Fruit fly (Drosophila melanogaster) whole organism, embryonic: ENCODE measurements around the gene Cdc42.

Experiments
- B-H1 ChIP-seq: fragments of 200-800 bp; sonication (Bioruptor generic); IDR thresholded peaks from 3 replicates; pipeline ENCODE4 v1.3.6; 2022; ENCODE audit warnings: missing biosample characterization, missing genetic modification characterization
- Bgb ChIP-seq: fragments of 200-800 bp; sonication (Bioruptor generic); IDR thresholded peaks from 2 replicates; pipeline ENCODE4 v1.3.6; 2022; ENCODE audit warnings: missing biosample characterization, missing genetic modification characterization; ENCODE audit not compliant: partially characterized antibody
- CG10366 ChIP-seq: fragments of 200-800 bp; sonication (Bioruptor generic); IDR thresholded peaks from 2 replicates; pipeline ENCODE4 v1.3.6; 2022; ENCODE audit warnings: missing biosample characterization, missing genetic modification characterization
- CG11696 ChIP-seq: fragments of 200-800 bp; sonication (Bioruptor generic); IDR thresholded peaks from 2 replicates; pipeline ENCODE4 v1.3.6; 2022; ENCODE audit warnings: missing biosample characterization, missing genetic modification characterization
- CG11723 ChIP-seq: fragments of 200-800 bp; sonication (Bioruptor generic); optimal IDR thresholded peaks from 2 replicates; lab custom pipeline; 2017; ENCODE audit warnings: missing biosample characterization, mild to moderate bottlenecking, missing genetic modification characterization
- CG12299 ChIP-seq: fragments of 200-800 bp; sonication (Bioruptor generic); optimal IDR thresholded peaks from 2 replicates; lab custom pipeline; 2018; ENCODE audit warnings: missing biosample characterization, mild to moderate bottlenecking, missing genetic modification characterization
- CG13296 ChIP-seq: fragments of 200-800 bp; sonication (Bioruptor generic); optimal IDR thresholded peaks from 3 replicates; lab custom pipeline; 2018; ENCODE audit warnings: missing biosample characterization, mild to moderate bottlenecking, missing genetic modification characterization
- CG14860 ChIP-seq: fragments of 200-800 bp; sonication (Bioruptor generic); IDR thresholded peaks from 3 replicates; pipeline ENCODE4 v1.3.6; 2022; ENCODE audit warnings: missing biosample characterization, missing genetic modification characterization; ENCODE audit not compliant: partially characterized antibody
- CG15514 ChIP-seq: fragments of 200-800 bp; sonication (Bioruptor generic); optimal IDR thresholded peaks from 3 replicates; lab custom pipeline; 2017; ENCODE audit warnings: missing biosample characterization, missing genetic modification characterization, mild to moderate bottlenecking, moderate library complexity, missing genetic modification reagents
- CG17568 ChIP-seq: fragments of 200-800 bp; sonication (Bioruptor generic); optimal IDR thresholded peaks from 2 replicates; lab custom pipeline; 2018; ENCODE audit warnings: missing biosample characterization, mild to moderate bottlenecking, missing genetic modification characterization, moderate library complexity
- CG18011 ChIP-seq: fragments of 200-800 bp; sonication (Bioruptor generic); optimal IDR thresholded peaks from 2 replicates; lab custom pipeline; 2017; ENCODE audit warnings: missing biosample characterization, missing genetic modification characterization, mild to moderate bottlenecking, moderate library complexity, missing genotype
- CG1832 ChIP-seq: fragments of 200-800 bp; sonication (Bioruptor generic); optimal IDR thresholded peaks from 2 replicates; lab custom pipeline; 2017; ENCODE audit warnings: missing biosample characterization, mild to moderate bottlenecking, missing genetic modification characterization, inconsistent platforms
- CG2116 ChIP-seq: fragments of 200-800 bp; sonication (Bioruptor generic); optimal IDR thresholded peaks from 3 replicates; lab custom pipeline; 2018; ENCODE audit warnings: missing biosample characterization, mild to moderate bottlenecking, missing genetic modification characterization
- CG4282 ChIP-seq: fragments of 200-800 bp; sonication (Bioruptor generic); optimal IDR thresholded peaks from 2 replicates; lab custom pipeline; 2016; ENCODE audit warnings: missing biosample characterization, missing genetic modification characterization
- CG6791 ChIP-seq: fragments of 200-800 bp; sonication (Bioruptor generic); IDR thresholded peaks from 3 replicates; pipeline ENCODE4 v1.3.6; 2022; ENCODE audit warnings: missing biosample characterization, missing genetic modification characterization; ENCODE audit not compliant: partially characterized antibody
- CG8924 ChIP-seq: fragments of 200-800 bp; optimal IDR thresholded peaks from 3 replicates; lab custom pipeline; 2019; ENCODE audit warnings: missing biosample characterization, mild to moderate bottlenecking, missing genetic modification characterization, moderate library complexity
- CG9437 ChIP-seq: fragments of 200-800 bp; sonication (Bioruptor generic); optimal IDR thresholded peaks from 2 replicates; lab custom pipeline; 2018; ENCODE audit warnings: missing biosample characterization, mild to moderate bottlenecking, missing genetic modification characterization
- CTCF ChIP-seq: fragments of 200-800 bp; sonication (Bioruptor generic); optimal IDR thresholded peaks from 2 replicates; lab custom pipeline; 2017; ENCODE audit warnings: missing biosample characterization, mild to moderate bottlenecking, missing genetic modification characterization, moderate library complexity
- Dad ChIP-seq: fragments of 200-800 bp; sonication (Bioruptor generic); optimal IDR thresholded peaks from 3 replicates; lab custom pipeline; 2016; ENCODE audit warnings: missing biosample characterization, missing genetic modification characterization
- Doc2 ChIP-seq: fragments of 200-800 bp; sonication (Bioruptor generic); IDR thresholded peaks from 2 replicates; pipeline ENCODE4 v1.3.6; 2022; ENCODE audit warnings: missing biosample characterization, missing genetic modification characterization
- Dref ChIP-seq: fragments of 200-800 bp; sonication (Bioruptor generic); IDR thresholded peaks from 2 replicates; pipeline ENCODE4 v1.3.6; 2022; ENCODE audit warnings: missing biosample characterization, missing genetic modification characterization
- ERR ChIP-seq: fragments of 200-800 bp; sonication (Bioruptor generic); optimal IDR thresholded peaks from 2 replicates; lab custom pipeline; 2016; ENCODE audit warnings: missing biosample characterization, missing genetic modification characterization
- Gug ChIP-seq: fragments of 200-800 bp; sonication (Bioruptor generic); IDR thresholded peaks from 4 replicates; pipeline ENCODE4 v1.3.6; 2022; ENCODE audit warnings: missing biosample characterization, missing genetic modification characterization
- Hand ChIP-seq: fragments of 200-800 bp; sonication (Bioruptor generic); optimal IDR thresholded peaks from 2 replicates; lab custom pipeline; 2017; ENCODE audit warnings: mild to moderate bottlenecking, missing biosample characterization, missing genetic modification reagents, missing genetic modification characterization
- Hmr ChIP-seq: fragments of 200-800 bp; sonication (Bioruptor generic); optimal IDR thresholded peaks from 3 replicates; lab custom pipeline; 2017; ENCODE audit warnings: mild to moderate bottlenecking, missing biosample characterization, missing genetic modification reagents, missing genetic modification characterization
- Kr ChIP-seq: fragments of 200-800 bp; sonication (Bioruptor generic); optimal IDR thresholded peaks from 2 replicates; lab custom pipeline; 2017; ENCODE audit warnings: missing biosample characterization, mild to moderate bottlenecking, missing genetic modification characterization
- PHDP ChIP-seq: fragments of 200-800 bp; sonication (Bioruptor generic); optimal IDR thresholded peaks from 3 replicates; lab custom pipeline; 2018; ENCODE audit warnings: missing biosample characterization, mild to moderate bottlenecking, missing genetic modification characterization, moderate library complexity
- Sox100B ChIP-seq: fragments of 200-800 bp; sonication (Bioruptor generic); optimal IDR thresholded peaks from 3 replicates; lab custom pipeline; 2018; ENCODE audit warnings: missing biosample characterization, mild to moderate bottlenecking, missing genetic modification characterization
- Spps ChIP-seq: fragments of 200-800 bp; sonication (Bioruptor generic); optimal IDR thresholded peaks from 2 replicates; lab custom pipeline; 2018; ENCODE audit warnings: missing biosample characterization, mild to moderate bottlenecking, missing genetic modification characterization
- Vsx1 ChIP-seq: fragments of 200-800 bp; sonication (Bioruptor generic); optimal IDR thresholded peaks from 2 replicates; lab custom pipeline; 2017; ENCODE audit warnings: missing biosample characterization, mild to moderate bottlenecking, missing genetic modification characterization, missing genetic modification reagents
- btn ChIP-seq: fragments of 200-800 bp; sonication (Bioruptor generic); optimal IDR thresholded peaks from 2 replicates; lab custom pipeline; 2016; ENCODE audit warnings: missing biosample characterization, missing genetic modification characterization
- cwo ChIP-seq: fragments of 200-800 bp; sonication (Bioruptor generic); optimal IDR thresholded peaks from 3 replicates; lab custom pipeline; 2017; ENCODE audit warnings: missing biosample characterization, missing genetic modification characterization, mild to moderate bottlenecking, moderate library complexity, missing genetic modification reagents
- en ChIP-seq: fragments of 200-800 bp; sonication (Bioruptor generic); optimal IDR thresholded peaks from 2 replicates; lab custom pipeline; 2016; ENCODE audit warnings: missing biosample characterization, missing genetic modification characterization
- exex ChIP-seq: fragments of 200-800 bp; sonication (Bioruptor generic); optimal IDR thresholded peaks from 4 replicates; lab custom pipeline; 2018; ENCODE audit warnings: missing biosample characterization, mild to moderate bottlenecking, missing genetic modification characterization, moderate library complexity
- fd102C ChIP-seq: fragments of 200-800 bp; sonication (Bioruptor generic); optimal IDR thresholded peaks from 2 replicates; lab custom pipeline; 2018; ENCODE audit warnings: missing biosample characterization, mild to moderate bottlenecking, missing genetic modification characterization, moderate library complexity
- grau ChIP-seq: fragments of 200-800 bp; optimal IDR thresholded peaks from 3 replicates; lab custom pipeline; 2019; ENCODE audit warnings: missing biosample characterization, mild to moderate bottlenecking, missing genetic modification characterization, moderate library complexity
- gsb-n ChIP-seq: fragments of 200-800 bp; sonication (Bioruptor generic); optimal IDR thresholded peaks from 3 replicates; lab custom pipeline; 2018; ENCODE audit warnings: missing biosample characterization, mild to moderate bottlenecking, missing genetic modification characterization
- insv ChIP-seq, 2 experiments: fragments of 200-800 bp; sonication (Bioruptor generic); optimal IDR thresholded peaks; 3 replicates each; lab custom pipeline; 2016 to 2018; ENCODE audit warnings: missing biosample characterization in 2 of 2, missing genetic modification characterization in 2 of 2
- kni ChIP-seq: fragments of 200-800 bp; sonication (Bioruptor generic); optimal IDR thresholded peaks from 3 replicates; lab custom pipeline; 2017; ENCODE audit warnings: mild to moderate bottlenecking, missing biosample characterization, missing genetic modification reagents, missing genetic modification characterization
- mirr ChIP-seq: fragments of 200-800 bp; sonication (Bioruptor generic); optimal IDR thresholded peaks from 3 replicates; lab custom pipeline; 2018; ENCODE audit warnings: missing biosample characterization, mild to moderate bottlenecking, missing genetic modification characterization
- oc ChIP-seq: fragments of 200-800 bp; sonication (Bioruptor generic); optimal IDR thresholded peaks from 2 replicates; lab custom pipeline; 2018; ENCODE audit warnings: missing biosample characterization, mild to moderate bottlenecking, missing genetic modification characterization, moderate library complexity
- pan ChIP-seq, 4 experiments: fragments of >200 bp in 3 of 4; fragments of 200-800 bp in 1 of 4; sonication (Bioruptor generic) in 1 of 4; optimal IDR thresholded peaks in 3 of 4; IDR thresholded peaks in 1 of 4; 2 replicates each; pipeline versions ENCODE4 v1.3.6 to Lab custom; 2017 to 2022; ENCODE audit warnings: missing biosample characterization in 2 of 4, missing genetic modification characterization in 2 of 4, mixed read lengths in 1 of 4
- pho ChIP-seq: fragments of 200-800 bp; sonication (Bioruptor generic); optimal IDR thresholded peaks from 2 replicates; lab custom pipeline; 2016; ENCODE audit warnings: missing biosample characterization, missing genetic modification characterization
- pum ChIP-seq: fragments of 200-800 bp; sonication (Bioruptor generic); optimal IDR thresholded peaks from 2 replicates; lab custom pipeline; 2016; ENCODE audit warnings: missing biosample characterization, missing genetic modification characterization
- ranshi ChIP-seq: fragments of 200-800 bp; sonication (Bioruptor generic); IDR thresholded peaks from 2 replicates; pipeline ENCODE4 v1.3.6; 2022; ENCODE audit warnings: missing biosample characterization, missing genetic modification characterization
- sug ChIP-seq: fragments of 200-800 bp; optimal IDR thresholded peaks from 2 replicates; lab custom pipeline; 2019; ENCODE audit warnings: missing biosample characterization, mild to moderate bottlenecking, missing genetic modification characterization, moderate library complexity
- tgo ChIP-seq: fragments of 200-800 bp; sonication (Bioruptor generic); IDR thresholded peaks from 3 replicates; pipeline ENCODE4 v1.3.6; 2022; ENCODE audit warnings: missing biosample characterization, missing genetic modification characterization
- tio ChIP-seq: fragments of 200-800 bp; sonication (Bioruptor generic); optimal IDR thresholded peaks from 2 replicates; lab custom pipeline; 2017; ENCODE audit warnings: missing biosample characterization, missing genetic modification characterization, inconsistent platforms
- toy ChIP-seq: fragments of 200-800 bp; sonication (Bioruptor generic); IDR thresholded peaks from 2 replicates; pipeline ENCODE4 v1.3.6; 2022; ENCODE audit warnings: missing biosample characterization, missing genetic modification characterization

The Cdc42 gene

dm6 chrX:19683040-19683875, 13.6 kb upstream of the Cdc42 start, which contains the start of the genes dome and Ubqn (continued):
- TF ChIP-seq Sox100B (GFP tag; lab: Kevin White, UChicago) (no peak), Dad (GFP tag; lab: Kevin White, UChicago) (no peak), CG1832 (GFP tag; lab: Kevin White, UChicago) (peak; percentile 92), Doc2 (GFP tag; lab: Robert Waterston, UW) (no peak), Dref (GFP tag; lab: Robert Waterston, UW) (peak; percentile 86), PHDP (tag; lab: Kevin White, UChicago) (no peak), pan (optimal IDR thresholded peaks at IDR 0.05; lab: Kevin White, UChicago) (no peak), pan (GFP tag; optimal IDR thresholded peaks at IDR 0.05 in 1 of 2, IDR thresholded peaks at IDR 0.05 in 1 of 2) (no peak), CG13296 (GFP tag; lab: Kevin White, UChicago) (peak; percentile 23), btn (GFP tag; lab: Kevin White, UChicago) (no peak), CG6791 (GFP tag; lab: Robert Waterston, UW) (peak; percentile 85), Spps (no peak), oc (tag; lab: Kevin White, UChicago) (no peak), CG15514 (GFP tag; lab: Kevin White, UChicago) (peak; percentile 60), B-H1 (GFP tag; lab: Robert Waterston, UW) (no peak), CG8924 (tag; lab: Kevin White, UChicago) (peak; percentile 36), Bgb (peak; percentile 88), exex (no peak), en (GFP tag; lab: Kevin White, UChicago) (no peak), ranshi (no peak), toy (GFP tag; lab: Robert Waterston, UW) (no peak), CG14860 (GFP tag; lab: Robert Waterston, UW) (peak; percentile 95), Hmr (GFP tag; lab: Kevin White, UChicago) (peak; percentile 22), CG11723 (no peak), Kr (GFP tag; lab: Kevin White, UChicago) (no peak), gsb-n (no peak), pum (GFP tag; lab: Kevin White, UChicago) (no peak), CG12299 (tag; lab: Kevin White, UChicago) (no peak), ERR (no peak), kni (GFP tag; lab: Kevin White, UChicago) (peak; percentile 34), CG18011 (GFP tag; lab: Kevin White, UChicago) (no peak), CG9437 (GFP tag; lab: Kevin White, UChicago) (no peak), fd102C (GFP tag; lab: Kevin White, UChicago) (no peak), CG17568 (GFP tag; lab: Kevin White, UChicago) (no peak), Gug (no peak), CG10366 (GFP tag; lab: Robert Waterston, UW) (no peak), tio (GFP tag; lab: Kevin White, UChicago) (no peak), grau (tag; lab: Kevin White, UChicago) (peak; percentile 1), pho (GFP tag; lab: Kevin White, UChicago) (peak; percentile 13), Hand (GFP tag; lab: Kevin White, UChicago) (peak; percentile 30), CG11696 (GFP tag; lab: Robert Waterston, UW) (no peak), insv (GFP tag; optimal IDR thresholded peaks at IDR 0.05; lab: Kevin White, UChicago) (no peak), mirr (GFP tag; lab: Kevin White, UChicago) (peak; percentile 4), CG4282 (GFP tag; lab: Kevin White, UChicago) (no peak), Vsx1 (GFP tag; lab: Kevin White, UChicago) (no peak), CG2116 (GFP tag; lab: Kevin White, UChicago) (peak; percentile 93), cwo (no peak), tgo (GFP tag; lab: Robert Waterston, UW) (no peak), CTCF (GFP tag; lab: Kevin White, UChicago) (peak; percentile 76), sug (tag; lab: Kevin White, UChicago) (peak; percentile 74)
